Worm (Caenorhabditis elegans) whole organism, late embryonic: ENCODE data around the gene B0336.13.

Source experiments
- ahr-1 ChIP-seq: sonication (generic microtip); optimal IDR thresholded peaks from 2 replicates; lab custom pipeline; 2016; ENCODE audit warnings: missing genetic modification characterization, missing compliant biosample characterization
- ama-1 ChIP-seq: fragments of 150-350 bp; optimal IDR thresholded peaks from 2 replicates; lab custom pipeline; 2014
- ceh-19 ChIP-seq: fragments of 200-800 bp; sonication (Bioruptor generic); optimal IDR thresholded peaks from 2 replicates; lab custom pipeline; 2018; ENCODE audit warnings: mild to moderate bottlenecking, missing genetic modification characterization, missing compliant biosample characterization
- ceh-22 ChIP-seq: sonication (generic microtip); optimal IDR thresholded peaks from 2 replicates; lab custom pipeline; 2017; ENCODE audit warnings: missing biosample characterization, missing genetic modification characterization
- ceh-24 ChIP-seq: sonication (generic microtip); optimal IDR thresholded peaks from 2 replicates; lab custom pipeline; 2016; ENCODE audit warnings: mild to moderate bottlenecking, missing genetic modification characterization, missing compliant biosample characterization
- ceh-34 ChIP-seq: sonication (generic microtip); optimal IDR thresholded peaks from 2 replicates; lab custom pipeline; 2016; ENCODE audit warnings: mild to moderate bottlenecking, missing genetic modification characterization, missing compliant biosample characterization
- hlh-13 ChIP-seq: fragments of 200-800 bp; sonication (Bioruptor generic); optimal IDR thresholded peaks from 2 replicates; lab custom pipeline; 2018; ENCODE audit warnings: mild to moderate bottlenecking, missing genetic modification characterization, missing compliant biosample characterization
- mec-3 ChIP-seq: sonication (generic microtip); optimal IDR thresholded peaks from 2 replicates; lab custom pipeline; 2016; ENCODE audit warnings: borderline replicate concordance, missing genetic modification characterization, missing compliant biosample characterization
- pha-4 ChIP-seq: fragments of 150-350 bp; optimal IDR thresholded peaks from 2 replicates; lab custom pipeline; 2018; ENCODE audit warnings: missing biosample characterization, missing genetic modification reagents, missing genetic modification characterization
- pqm-1 ChIP-seq: sonication (generic microtip); optimal IDR thresholded peaks from 2 replicates; lab custom pipeline; 2016; ENCODE audit warnings: missing genetic modification characterization, missing compliant biosample characterization
- sox-4 ChIP-seq: sonication (generic microtip); optimal IDR thresholded peaks from 2 replicates; lab custom pipeline; 2017; ENCODE audit warnings: mild to moderate bottlenecking, missing genetic modification characterization, inconsistent platforms, missing compliant biosample characterization
- tbx-2 ChIP-seq: sonication (generic microtip); optimal IDR thresholded peaks from 2 replicates; lab custom pipeline; 2016; ENCODE audit warnings: missing genetic modification characterization, missing compliant biosample characterization
- unc-86 ChIP-seq: sonication (generic microtip); optimal IDR thresholded peaks from 2 replicates; lab custom pipeline; 2016; ENCODE audit warnings: missing genetic modification characterization, missing compliant biosample characterization
- zip-5 ChIP-seq: sonication (generic microtip); optimal IDR thresholded peaks from 2 replicates; lab custom pipeline; 2016; ENCODE audit warnings: missing genetic modification characterization, missing compliant biosample characterization

- TF ChIP-seq zip-5 (tag; lab: Kevin White, UChicago), result no peak
- no peak for TF ChIP-seq pha-4
- TF ChIP-seq ama-1, result no peak
- no peak for TF ChIP-seq pqm-1
- TF ChIP-seq ahr-1 (tag; lab: Kevin White, UChicago), result no peak
- TF ChIP-seq ceh-34 (tag; lab: Kevin White, UChicago), result no peak
- no peak for TF ChIP-seq sox-4
- no peak for TF ChIP-seq ceh-19 (GFP tag; lab: Kevin White, UChicago)
- TF ChIP-seq unc-86 (tag; lab: Kevin White, UChicago), result no peak
- TF ChIP-seq hlh-13, result no peak
- no peak for TF ChIP-seq mec-3 (tag; lab: Kevin White, UChicago)
- TF ChIP-seq ceh-24 (tag; lab: Kevin White, UChicago), result no peak
- TF ChIP-seq tbx-2 (tag; lab: Kevin White, UChicago), result no peak
- TF ChIP-seq ceh-22 (tag; lab: Kevin White, UChicago), result no peak
These were observed at the start of gene B0336.13 for ce11 chrIII:5693736-5694135.
